Worm (Caenorhabditis elegans): ENCODE results near the gene C17C3.15.

DNA sequence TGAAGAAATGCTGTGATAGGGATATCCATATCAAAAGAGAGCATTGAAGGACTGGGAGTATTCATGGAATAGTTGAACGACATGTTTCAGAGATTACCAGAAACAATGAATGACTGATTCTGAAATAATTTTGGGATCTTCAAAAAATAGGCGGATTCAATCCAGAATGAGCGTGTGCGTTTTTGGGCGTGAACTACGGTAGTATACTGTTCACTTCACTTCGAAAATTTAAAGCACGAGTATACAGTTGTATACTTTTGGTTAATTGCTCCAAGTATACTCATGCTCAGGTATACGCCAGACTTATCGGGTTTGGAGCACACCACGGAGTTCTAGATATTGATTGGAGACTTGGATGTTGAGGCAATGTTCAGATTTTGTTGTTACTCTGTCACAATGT, 45.2 kb upstream of the C17C3.15 start, which contains the start of gene tbx-35:
- no peak for TF ChIP-seq nhr-237 (tag; optimal IDR thresholded peaks at IDR 0.05)
- no peak for TF ChIP-seq snpc-4 (tag; optimal IDR thresholded peaks at IDR 0.05)
- TF ChIP-seq mbf-1 (tag; optimal IDR thresholded peaks at IDR 0.05): no peak
- no peak for TF ChIP-seq lin-11 (tag; optimal IDR thresholded peaks at IDR 0.05)
- TF ChIP-seq lsy-2 (tag; optimal IDR thresholded peaks at IDR 0.05): no peak
- no peak for TF ChIP-seq blmp-1 (tag; optimal IDR thresholded peaks at IDR 0.05; ENCODE audit: insufficient read depth)
- no peak for TF ChIP-seq lin-39 (tag; optimal IDR thresholded peaks at IDR 0.05)
- no peak for TF ChIP-seq nhr-129 (tag; optimal IDR thresholded peaks at IDR 0.05)
- no peak for TF ChIP-seq Y55F3AM.14 (GFP tag; optimal IDR thresholded peaks at IDR 0.05)

Data from whole organism, L2 larva.